Worm (Caenorhabditis elegans) whole organism, midembryonic: ENCODE results near the gene C16C8.27.

Experiments
- T22C8.4 ChIP-seq: fragments of 200-800 bp; sonication (Bioruptor generic); IDR thresholded peaks from 2 replicates; pipeline ENCODE4 v1.3.6; 2022; ENCODE audit warnings: missing genetic modification characterization, missing compliant biosample characterization
- flt-1 ChIP-seq: fragments of 200-800 bp; sonication (Bioruptor generic); IDR thresholded peaks from 2 replicates; pipeline ENCODE4 v1.3.6; 2022; ENCODE audit warnings: missing genetic modification characterization, missing compliant biosample characterization

DNA sequence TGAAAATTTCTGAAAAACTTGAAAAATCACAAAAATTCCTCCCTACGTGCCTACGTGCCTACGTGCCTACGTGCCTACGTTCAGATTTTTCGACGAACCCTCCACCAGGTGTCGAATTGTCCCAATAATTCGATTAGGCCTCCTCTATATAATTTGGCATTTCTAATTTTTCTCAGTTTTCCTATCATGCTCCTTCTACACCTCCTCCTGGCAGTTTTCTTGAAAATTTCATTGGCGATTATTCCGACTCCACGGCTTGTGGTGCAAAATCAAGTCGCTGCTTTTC, 893 bp upstream of the C16C8.27 start, which contains the start of gene C16C8.17:
- TF ChIP-seq flt-1 (GFP tag; lab: Robert Waterston, UW) (no peak), T22C8.4 (GFP tag; lab: Robert Waterston, UW) (no peak)
